Worm (Caenorhabditis elegans) whole organism, L4 larva: Measurements from ENCODE around the gene R13H7.2.

Source experiments
- ceh-62 ChIP-seq: sonication (generic microtip); optimal IDR thresholded peaks from 2 replicates; lab custom pipeline; 2017; ENCODE audit warnings: missing biosample characterization, missing genetic modification characterization
- ctbp-1 ChIP-seq: fragments of 200-800 bp; sonication (Bioruptor generic); IDR thresholded peaks from 2 replicates; pipeline ENCODE4 v1.3.6; 2022; ENCODE audit warnings: missing genetic modification reagents, missing genetic modification characterization, missing compliant biosample characterization
- dmd-6 ChIP-seq: fragments of 200-800 bp; sonication (Bioruptor generic); IDR thresholded peaks from 2 replicates; pipeline ENCODE4 v1.3.6; 2022; ENCODE audit warnings: missing genetic modification reagents, missing genetic modification characterization, missing compliant biosample characterization
- mdl-1 ChIP-seq, 2 experiments: fragments of 150-350 bp in 1 of 2; sonication (generic microtip) in 1 of 2; optimal IDR thresholded peaks; 2 replicates each; lab custom pipeline; 2014 to 2017; ENCODE audit warnings: missing biosample characterization in 2 of 2, missing genetic modification characterization in 2 of 2
- zag-1 ChIP-seq: fragments of 150-350 bp; optimal IDR thresholded peaks from 2 replicates; lab custom pipeline; 2014; ENCODE audit warnings: missing biosample characterization, missing genetic modification characterization
- zfp-3 ChIP-seq: fragments of 200-800 bp; sonication (Bioruptor generic); conservative IDR thresholded peaks from 2 replicates; pipeline ENCODE4 v1.3.6; 2022; ENCODE audit warnings: missing genetic modification reagents, missing genetic modification characterization, missing compliant biosample characterization

DNA sequence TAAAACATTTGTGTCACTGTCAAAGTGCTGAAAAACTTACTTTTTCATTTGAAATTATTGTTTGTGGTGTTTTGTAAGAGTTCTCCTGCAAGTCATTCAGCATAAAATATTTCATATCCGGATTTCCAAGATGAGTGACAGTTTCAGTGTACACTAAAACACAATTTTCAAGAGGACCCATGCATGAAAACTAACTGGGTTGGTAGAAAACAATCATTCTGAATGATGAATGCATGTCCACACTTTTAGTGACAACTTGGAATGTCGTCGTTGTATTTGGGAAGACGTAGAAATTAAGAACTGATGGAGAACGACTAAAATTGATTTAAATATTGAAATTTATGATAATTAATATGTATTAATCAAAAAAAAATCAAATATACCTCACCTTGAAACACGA is 37.5 kb downstream of the R13H7.2 start:
- TF ChIP-seq zag-1: no peak
- no peak for TF ChIP-seq zfp-3
- TF ChIP-seq dmd-6 (GFP tag; lab: Robert Waterston, UW): no peak
- no peak for TF ChIP-seq ctbp-1 (GFP tag; lab: Robert Waterston, UW)
- TF ChIP-seq ceh-62 (tag; lab: Kevin White, UChicago): no peak
- TF ChIP-seq mdl-1 (tag; optimal IDR thresholded peaks at IDR 0.05; lab: Kevin White, UChicago): no peak
